Worm (Caenorhabditis elegans) whole organism, L4 larva: ENCODE data around the gene F09F9.5.

Source experiments
- D1046.2 ChIP-seq: fragments of 200-800 bp; sonication (Bioruptor generic); IDR thresholded peaks from 2 replicates; pipeline ENCODE4 v1.3.6; 2022; ENCODE audit warnings: missing genetic modification characterization, missing compliant biosample characterization
- F10B5.3 ChIP-seq: sonication (generic microtip); optimal IDR thresholded peaks from 2 replicates; lab custom pipeline; 2016; ENCODE audit warnings: mild to moderate bottlenecking, missing genetic modification characterization, missing compliant biosample characterization
- F26F4.8 ChIP-seq: fragments of 200-800 bp; sonication (Bioruptor generic); conservative IDR thresholded peaks from 2 replicates; pipeline ENCODE4 v1.3.6; 2022; ENCODE audit warnings: missing genetic modification characterization, missing compliant biosample characterization
- T26A8.4 ChIP-seq: fragments of 200-800 bp; sonication (Bioruptor generic); IDR thresholded peaks from 2 replicates; pipeline ENCODE4 v1.3.6; 2022; ENCODE audit warnings: missing genetic modification characterization, missing compliant biosample characterization
- Y105C5A.15 ChIP-seq: fragments of 200-800 bp; sonication (Bioruptor generic); IDR thresholded peaks from 2 replicates; pipeline ENCODE4 v1.3.6; 2022; ENCODE audit warnings: missing genetic modification characterization, missing compliant biosample characterization
- Y75B8A.6 ChIP-seq: fragments of 200-800 bp; sonication (Bioruptor generic); IDR thresholded peaks from 2 replicates; pipeline ENCODE4 v1.3.6; 2022; ENCODE audit warnings: missing genetic modification reagents, missing genetic modification characterization, missing compliant biosample characterization
- ama-1 ChIP-seq: fragments of 150-350 bp; optimal IDR thresholded peaks from 2 replicates; lab custom pipeline; 2014; ENCODE audit warnings: inconsistent platforms, mixed read lengths
- attf-4 ChIP-seq: sonication (generic microtip); optimal IDR thresholded peaks from 3 replicates; lab custom pipeline; 2017; ENCODE audit warnings: missing biosample characterization, missing genetic modification characterization
- ceh-44 ChIP-seq: fragments of 200-800 bp; sonication (Bioruptor generic); IDR thresholded peaks from 2 replicates; pipeline ENCODE4 v1.3.6; 2022; ENCODE audit warnings: missing genetic modification reagents, missing genetic modification characterization, missing compliant biosample characterization
- cey-2 ChIP-seq: sonication (generic microtip); optimal IDR thresholded peaks from 3 replicates; lab custom pipeline; 2017; ENCODE audit warnings: missing genetic modification characterization, mild to moderate bottlenecking, missing compliant biosample characterization, antibody characterized with exemption, borderline replicate concordance; ENCODE audit not compliant: insufficient read depth
- daf-12 ChIP-seq: fragments of 150-350 bp; optimal IDR thresholded peaks from 2 replicates; lab custom pipeline; 2014; ENCODE audit warnings: missing biosample characterization, missing genetic modification reagents, missing genetic modification characterization
- daf-19 ChIP-seq: fragments of 200-800 bp; sonication (Bioruptor generic); conservative IDR thresholded peaks from 2 replicates; pipeline ENCODE4 v1.3.6; 2022; ENCODE audit warnings: missing genetic modification characterization, missing compliant biosample characterization
- daf-8 ChIP-seq: fragments of 200-800 bp; sonication (Bioruptor generic); IDR thresholded peaks from 2 replicates; pipeline ENCODE4 v1.3.6; 2022; ENCODE audit warnings: missing genetic modification characterization, missing compliant biosample characterization
- duxl-1 ChIP-seq: sonication (generic microtip); optimal IDR thresholded peaks from 2 replicates; lab custom pipeline; 2016; ENCODE audit warnings: mild to moderate bottlenecking, missing genetic modification characterization, moderate library complexity, missing compliant biosample characterization; ENCODE audit not compliant: poor library complexity
- dve-1 ChIP-seq: sonication (generic microtip); optimal IDR thresholded peaks from 2 replicates; lab custom pipeline; 2017; ENCODE audit warnings: antibody characterized with exemption, mild to moderate bottlenecking, missing genetic modification characterization, missing compliant biosample characterization; ENCODE audit not compliant: insufficient read depth
- egl-43 ChIP-seq: fragments of 200-800 bp; sonication (Bioruptor generic); IDR thresholded peaks from 2 replicates; pipeline ENCODE4 v1.3.6; 2022; ENCODE audit warnings: missing genetic modification reagents, missing genetic modification characterization, missing compliant biosample characterization
- fos-1 ChIP-seq: fragments of 150-350 bp; optimal IDR thresholded peaks from 2 replicates; lab custom pipeline; 2014; ENCODE audit warnings: missing biosample characterization, missing genetic modification characterization
- gei-8 ChIP-seq: fragments of 200-800 bp; sonication (Bioruptor generic); optimal IDR thresholded peaks from 2 replicates; lab custom pipeline; 2018; ENCODE audit warnings: mild to moderate bottlenecking, missing genetic modification characterization, missing compliant biosample characterization
- hif-1 ChIP-seq, 2 experiments: sonication (generic microtip); optimal IDR thresholded peaks; 2 replicates each; lab custom pipeline; 2016 to 2017; ENCODE audit warnings: missing compliant biosample characterization in 2 of 2, missing genetic modification characterization in 2 of 2, missing genetic modification reagents in 2 of 2, missing genotype in 2 of 2, mild to moderate bottlenecking in 1 of 2
- hlh-11 ChIP-seq: fragments of 200-800 bp; sonication (Bioruptor generic); optimal IDR thresholded peaks from 2 replicates; lab custom pipeline; 2018; ENCODE audit warnings: mild to moderate bottlenecking, missing genetic modification characterization, missing compliant biosample characterization
- hlh-30 ChIP-seq: sonication (generic microtip); optimal IDR thresholded peaks from 2 replicates; lab custom pipeline; 2017; ENCODE audit warnings: antibody characterized with exemption, mild to moderate bottlenecking, missing genetic modification characterization, missing compliant biosample characterization; ENCODE audit not compliant: insufficient read depth
- hmg-1.1 ChIP-seq: fragments of 200-800 bp; sonication (Bioruptor generic); IDR thresholded peaks from 2 replicates; pipeline ENCODE4 v1.3.6; 2022; ENCODE audit warnings: missing genetic modification reagents, missing genetic modification characterization, missing compliant biosample characterization
- lin-15B ChIP-seq: fragments of 150-350 bp; sonication (generic microtip); optimal IDR thresholded peaks from 3 replicates; lab custom pipeline; 2014; ENCODE audit warnings: missing biosample characterization, missing genetic modification characterization
- mdl-1 ChIP-seq, 2 experiments: fragments of 150-350 bp in 1 of 2; sonication (generic microtip) in 1 of 2; optimal IDR thresholded peaks; 2 replicates each; lab custom pipeline; 2014 to 2017; ENCODE audit warnings: missing biosample characterization in 2 of 2, missing genetic modification characterization in 2 of 2
- mdt-29 ChIP-seq: fragments of 200-800 bp; sonication (Bioruptor generic); IDR thresholded peaks from 2 replicates; pipeline ENCODE4 v1.3.6; 2022; ENCODE audit warnings: missing genetic modification reagents, missing genetic modification characterization, missing compliant biosample characterization
- mep-1 ChIP-seq: fragments of 150-350 bp; sonication (generic microtip); optimal IDR thresholded peaks from 3 replicates; lab custom pipeline; 2014; ENCODE audit warnings: missing biosample characterization, missing genetic modification characterization
- mes-2 ChIP-seq: sonication (generic microtip); optimal IDR thresholded peaks from 2 replicates; lab custom pipeline; 2016; ENCODE audit warnings: missing genotype, mild to moderate bottlenecking, missing genetic modification characterization, missing compliant biosample characterization; ENCODE audit not compliant: poor library complexity, severe bottlenecking
- mxl-3 ChIP-seq: fragments of 200-800 bp; sonication (Bioruptor generic); optimal IDR thresholded peaks from 2 replicates; lab custom pipeline; 2018; ENCODE audit warnings: mild to moderate bottlenecking, missing genetic modification characterization, missing compliant biosample characterization
- nhr-10 ChIP-seq: fragments of 150-350 bp; optimal IDR thresholded peaks from 2 replicates; lab custom pipeline; 2014; ENCODE audit warnings: missing biosample characterization, missing genetic modification characterization
- nhr-102 ChIP-seq: sonication (generic microtip); optimal IDR thresholded peaks from 2 replicates; lab custom pipeline; 2016; ENCODE audit warnings: mild to moderate bottlenecking, missing genetic modification characterization, moderate library complexity, missing compliant biosample characterization
- nhr-111 ChIP-seq: fragments of 200-800 bp; sonication (Bioruptor generic); optimal IDR thresholded peaks from 2 replicates; lab custom pipeline; 2018; ENCODE audit warnings: mild to moderate bottlenecking, missing genetic modification characterization, missing compliant biosample characterization
- nhr-237 ChIP-seq: sonication (generic microtip); optimal IDR thresholded peaks from 2 replicates; lab custom pipeline; 2017; ENCODE audit warnings: missing biosample characterization, missing genetic modification characterization
- nhr-25 ChIP-seq: sonication (generic microtip); optimal IDR thresholded peaks from 2 replicates; lab custom pipeline; 2017; ENCODE audit warnings: missing genetic modification characterization, mild to moderate bottlenecking, missing compliant biosample characterization, antibody characterized with exemption, moderate library complexity, borderline replicate concordance; ENCODE audit not compliant: insufficient read depth
- nhr-41 ChIP-seq: fragments of 200-800 bp; sonication (Bioruptor generic); IDR thresholded peaks from 2 replicates; pipeline ENCODE4 v1.3.6; 2022; ENCODE audit warnings: missing genetic modification reagents, missing genetic modification characterization, missing compliant biosample characterization
- nhr-42 ChIP-seq: fragments of 200-800 bp; sonication (Bioruptor generic); IDR thresholded peaks from 2 replicates; pipeline ENCODE4 v1.3.6; 2022; ENCODE audit warnings: missing genetic modification characterization, missing compliant biosample characterization
- nhr-48 ChIP-seq: sonication (generic microtip); optimal IDR thresholded peaks from 2 replicates; lab custom pipeline; 2016; ENCODE audit warnings: mild to moderate bottlenecking, missing genetic modification characterization, missing compliant biosample characterization
- nhr-77 ChIP-seq: fragments of 150-350 bp; optimal IDR thresholded peaks from 2 replicates; lab custom pipeline; 2014; ENCODE audit warnings: missing biosample characterization, missing genetic modification characterization
- pqm-1 ChIP-seq: sonication (generic microtip); optimal IDR thresholded peaks from 2 replicates; lab custom pipeline; 2017; ENCODE audit warnings: missing biosample characterization, missing genetic modification characterization
- sdz-12 ChIP-seq: fragments of 200-800 bp; sonication (Bioruptor generic); optimal IDR thresholded peaks from 2 replicates; lab custom pipeline; 2018; ENCODE audit warnings: mild to moderate bottlenecking, missing genetic modification characterization, missing compliant biosample characterization
- skn-1 ChIP-seq: fragments of 150-350 bp; optimal IDR thresholded peaks from 2 replicates; lab custom pipeline; 2014; ENCODE audit warnings: missing biosample characterization, missing genetic modification characterization
- snpc-4 ChIP-seq: fragments of 150-350 bp; optimal IDR thresholded peaks from 2 replicates; lab custom pipeline; 2014; ENCODE audit warnings: missing biosample characterization, missing genetic modification characterization
- tra-1 ChIP-seq: fragments of 200-800 bp; sonication (Bioruptor generic); IDR thresholded peaks from 2 replicates; pipeline ENCODE4 v1.3.6; 2022; ENCODE audit warnings: missing genetic modification reagents, missing genetic modification characterization, missing compliant biosample characterization
- vab-7 ChIP-seq: fragments of 200-800 bp; sonication (Bioruptor generic); IDR thresholded peaks from 2 replicates; pipeline ENCODE4 v1.3.6; 2022; ENCODE audit warnings: missing genetic modification reagents, missing genetic modification characterization, missing compliant biosample characterization
- zfp-2 ChIP-seq: sonication (generic microtip); optimal IDR thresholded peaks from 2 replicates; lab custom pipeline; 2016; ENCODE audit warnings: mild to moderate bottlenecking, missing genetic modification characterization, missing compliant biosample characterization
- zfp-3 ChIP-seq: fragments of 200-800 bp; sonication (Bioruptor generic); conservative IDR thresholded peaks from 2 replicates; pipeline ENCODE4 v1.3.6; 2022; ENCODE audit warnings: missing genetic modification reagents, missing genetic modification characterization, missing compliant biosample characterization

Gene F09F9.5

DNA sequence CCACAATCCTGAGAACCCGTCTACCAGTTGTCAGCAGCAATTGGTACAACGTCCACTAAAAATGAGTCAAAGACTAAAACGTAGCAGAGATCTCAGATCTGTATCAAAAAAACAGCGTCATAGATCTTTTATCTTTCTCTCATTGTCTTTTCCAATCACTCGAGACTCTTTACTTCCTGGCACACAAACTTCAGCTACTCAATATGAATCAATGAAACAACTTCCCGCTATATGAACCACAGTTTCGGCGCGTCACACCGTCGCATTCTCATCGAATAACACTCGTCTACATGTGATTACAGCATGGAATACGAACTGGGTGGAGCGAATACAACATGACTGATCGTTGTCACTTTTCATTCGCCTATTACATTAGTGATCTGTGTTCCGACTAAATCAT lies 14.5 kb downstream of the F09F9.5 start (continued):
- TF ChIP-seq hmg-1.1 (GFP tag; lab: Robert Waterston, UW) (no peak), D1046.2 (GFP tag; lab: Robert Waterston, UW) (no peak), zfp-2 (tag; lab: Kevin White, UChicago) (no peak), pqm-1 (tag; lab: Kevin White, UChicago) (no peak), mdl-1 (tag; optimal IDR thresholded peaks at IDR 0.05; lab: Kevin White, UChicago) (peak in 1 of 2 experiments; percentile 79), nhr-48 (tag; lab: Kevin White, UChicago) (peak; percentile 91), daf-8 (no peak), nhr-42 (GFP tag; lab: Robert Waterston, UW) (no peak), egl-43 (GFP tag; lab: Robert Waterston, UW) (no peak), nhr-41 (GFP tag; lab: Robert Waterston, UW) (no peak), fos-1 (no peak), cey-2 (tag; lab: Kevin White, UChicago) (peak; percentile 81), sdz-12 (GFP tag; lab: Kevin White, UChicago) (no peak), attf-4 (no peak), T26A8.4 (GFP tag; lab: Robert Waterston, UW) (no peak), snpc-4 (no peak), Y105C5A.15 (GFP tag; lab: Robert Waterston, UW) (no peak), gei-8 (GFP tag; lab: Kevin White, UChicago) (peak; percentile 1), F26F4.8 (GFP tag; lab: Robert Waterston, UW) (no peak), nhr-10 (tag; lab: Kevin White, UChicago) (peak; percentile 48), Y75B8A.6 (GFP tag; lab: Robert Waterston, UW) (no peak), mxl-3 (GFP tag; lab: Kevin White, UChicago) (peak; percentile 97), hlh-11 (tag; lab: Kevin White, UChicago) (peak; percentile 89), nhr-102 (tag; lab: Kevin White, UChicago) (no peak), ama-1 (no peak), lin-15B (tag; lab: Kevin White, UChicago) (no peak), daf-19 (GFP tag; lab: Robert Waterston, UW) (no peak), zfp-3 (GFP tag; lab: Robert Waterston, UW) (no peak), hlh-30 (tag; lab: Kevin White, UChicago) (peak; percentile 87), hif-1 (tag; optimal IDR thresholded peaks at IDR 0.05; lab: Kevin White, UChicago) (peak in 1 of 2 experiments; percentile 15), vab-7 (GFP tag; lab: Robert Waterston, UW) (no peak), dve-1 (peak; percentile 20), nhr-77 (tag; lab: Kevin White, UChicago) (peak; percentile 38), ceh-44 (GFP tag; lab: Robert Waterston, UW) (no peak), nhr-25 (tag; lab: Kevin White, UChicago) (peak; percentile 26), mes-2 (tag; lab: Kevin White, UChicago) (no peak), nhr-237 (tag; lab: Kevin White, UChicago) (no peak), skn-1 (tag; lab: Kevin White, UChicago) (no peak), tra-1 (GFP tag; lab: Robert Waterston, UW) (0 out of 2 replicates have a peak, but pooled peaks have one; percentile 25), F10B5.3 (no peak), duxl-1 (no peak), nhr-111 (no peak), mdt-29 (no peak), daf-12 (tag; lab: Kevin White, UChicago) (no peak), mep-1 (tag; lab: Kevin White, UChicago) (peak; percentile 37)
